ENCODE assay signal across 1 fruit fly cellular context in genomic region chr3L:614751-615424, dm6.
TF ChIP-seq lines count a peak whose summit lies in the region.

No protein-coding gene starts in this region.

TF ChIP-seq in whole organism, embryonic, 481 proteins besides CTCF, POLR2A, EP300 and RAD21 (continued from another document and continues in another):
- TF ChIP-seq HHEX (GFP tag; optimal IDR thresholded peaks at IDR 0.05; lab: Kevin White, UChicago) (peak; percentile 23), nerfin-2 (GFP tag; IDR thresholded peaks at IDR 0.05; lab: Robert Waterston, UW; ENCODE audit: partially characterized antibody) (0 out of 2 replicates have a peak, but pooled peaks have one; percentile 11), her (GFP tag; optimal IDR thresholded peaks at IDR 0.05; lab: Kevin White, UChicago) (no peak), slbo (GFP tag; IDR thresholded peaks at IDR 0.05; lab: Robert Waterston, UW) (0 out of 2 replicates have a peak, but pooled peaks have one; percentile 20), Fer1 (GFP tag; optimal IDR thresholded peaks at IDR 0.05; lab: Kevin White, UChicago) (peak; percentile 18), E2f2 (GFP tag; IDR thresholded peaks at IDR 0.05; lab: Robert Waterston, UW) (peak; percentile 17; the same call in 1 of the 2 replicates), cato (GFP tag; optimal IDR thresholded peaks at IDR 0.05; lab: Kevin White, UChicago; ENCODE audit: borderline replicate concordance) (no peak), pita (GFP tag; optimal IDR thresholded peaks at IDR 0.05; lab: Kevin White, UChicago) (no peak), dmrt99B (tag; optimal IDR thresholded peaks at IDR 0.05; lab: Kevin White, UChicago) (peak; percentile 50), amos (GFP tag; IDR thresholded peaks at IDR 0.05; lab: Robert Waterston, UW; ENCODE audit: partially characterized antibody) (no peak), Optix (GFP tag; IDR thresholded peaks at IDR 0.05; lab: Robert Waterston, UW) (peak; percentile 39; the same call in 1 of the 3 replicates), HmgD (GFP tag; optimal IDR thresholded peaks at IDR 0.05; lab: Kevin White, UChicago) (no peak), CG12155 (GFP tag; optimal IDR thresholded peaks at IDR 0.05; lab: Kevin White, UChicago) (no peak), CG32772 (GFP tag; IDR thresholded peaks at IDR 0.05; lab: Robert Waterston, UW) (no peak), zfh2 (GFP tag; optimal IDR thresholded peaks at IDR 0.05; lab: Kevin White, UChicago) (no peak), phol (tag; optimal IDR thresholded peaks at IDR 0.05; lab: Kevin White, UChicago) (no peak), CG10267 (tag; optimal IDR thresholded peaks at IDR 0.05; lab: Kevin White, UChicago) (no peak), CG15011 (GFP tag; optimal IDR thresholded peaks at IDR 0.05; lab: Kevin White, UChicago) (no peak), CG8290 (GFP tag; optimal IDR thresholded peaks at IDR 0.05; lab: Kevin White, UChicago) (no peak), CG8290 (tag; optimal IDR thresholded peaks at IDR 0.05; lab: Kevin White, UChicago) (peak in 1 of 2 experiments; percentile 68), dm (GFP tag; optimal IDR thresholded peaks at IDR 0.05; lab: Kevin White, UChicago) (no peak), nerfin-1 (tag; optimal IDR thresholded peaks at IDR 0.05; lab: Kevin White, UChicago) (peak; percentile 63), Fer3 (tag; optimal IDR thresholded peaks at IDR 0.05; lab: Kevin White, UChicago) (no peak), crp (GFP tag; optimal IDR thresholded peaks at IDR 0.05; lab: Kevin White, UChicago) (no peak), Hsf (GFP tag; optimal IDR thresholded peaks at IDR 0.05; lab: Kevin White, UChicago) (no peak), CG10366 (GFP tag; IDR thresholded peaks at IDR 0.05; lab: Robert Waterston, UW) (no peak; the same call in 1 of the 2 replicates), CG1529 (GFP tag; optimal IDR thresholded peaks at IDR 0.05; lab: Kevin White, UChicago) (no peak), CG16863 (GFP tag; optimal IDR thresholded peaks at IDR 0.05; lab: Kevin White, UChicago) (no peak), CG4820 (GFP tag; optimal IDR thresholded peaks at IDR 0.05; lab: Kevin White, UChicago) (no peak), Dbx (GFP tag; IDR thresholded peaks at IDR 0.05; lab: Robert Waterston, UW) (no peak), aop (GFP tag; IDR thresholded peaks at IDR 0.05; lab: Robert Waterston, UW) (no peak), Spps (tag; optimal IDR thresholded peaks at IDR 0.05; lab: Kevin White, UChicago) (no peak), Hand (GFP tag; optimal IDR thresholded peaks at IDR 0.05; lab: Kevin White, UChicago) (no peak), danr (GFP tag; IDR thresholded peaks at IDR 0.05; lab: Robert Waterston, UW) (no peak), Dip3 (GFP tag; optimal IDR thresholded peaks at IDR 0.05; lab: Kevin White, UChicago) (no peak), CG4424 (GFP tag; optimal IDR thresholded peaks at IDR 0.05; lab: Kevin White, UChicago) (peak; percentile 18), CG9215 (GFP tag; IDR thresholded peaks at IDR 0.05; lab: Robert Waterston, UW) (no peak), CG7786 (GFP tag; optimal IDR thresholded peaks at IDR 0.05; lab: Kevin White, UChicago) (no peak), CG13287 (GFP tag; IDR thresholded peaks at IDR 0.05; lab: Robert Waterston, UW; ENCODE audit: partially characterized antibody) (no peak), CG14050 (GFP tag; IDR thresholded peaks at IDR 0.05; lab: Robert Waterston, UW) (no peak), Chrac-16 (GFP tag; optimal IDR thresholded peaks at IDR 0.05; lab: Kevin White, UChicago) (no peak), NFAT (GFP tag; IDR thresholded peaks at IDR 0.05; lab: Robert Waterston, UW) (0 out of 2 replicates have a peak, but pooled peaks have one; percentile 9), zen (tag; optimal IDR thresholded peaks at IDR 0.05; lab: Kevin White, UChicago) (no peak), CG8388 (GFP tag; optimal IDR thresholded peaks at IDR 0.05; lab: Kevin White, UChicago) (no peak), sob (GFP tag; IDR thresholded peaks at IDR 0.05; lab: Robert Waterston, UW) (peak; percentile 44; the same call in 1 of the 2 replicates), fd64A (GFP tag; optimal IDR thresholded peaks at IDR 0.05; lab: Kevin White, UChicago) (peak; percentile 67), Hey (tag; optimal IDR thresholded peaks at IDR 0.05; lab: Kevin White, UChicago) (no peak), CG1024 (GFP tag; IDR thresholded peaks at IDR 0.05; lab: Robert Waterston, UW) (peak; percentile 49; the same call in 1 of the 2 replicates), Oaz (GFP tag; IDR thresholded peaks at IDR 0.05; lab: Robert Waterston, UW) (0 out of 2 replicates have a peak, but pooled peaks have one; percentile 34), gce (GFP tag; IDR thresholded peaks at IDR 0.05; lab: Robert Waterston, UW) (peak; percentile 58; the same call in 1 of the 3 replicates), CG16779 (GFP tag; IDR thresholded peaks at IDR 0.05; lab: Robert Waterston, UW) (no peak), CG8359 (GFP tag; optimal IDR thresholded peaks at IDR 0.05; lab: Kevin White, UChicago; ENCODE audit: borderline replicate concordance) (peak; percentile 55), Rfx (GFP tag; IDR thresholded peaks at IDR 0.05; lab: Robert Waterston, UW) (no peak), H15 (GFP tag; IDR thresholded peaks at IDR 0.05; lab: Robert Waterston, UW) (0 out of 3 replicates have a peak, but pooled peaks have one; percentile 41), Vsx1 (GFP tag; optimal IDR thresholded peaks at IDR 0.05; lab: Kevin White, UChicago) (peak; percentile 51), CG14014 (GFP tag; IDR thresholded peaks at IDR 0.05; lab: Robert Waterston, UW) (peak; percentile 24; the same call in 1 of the 2 replicates), Doc3 (GFP tag; IDR thresholded peaks at IDR 0.05; lab: Robert Waterston, UW; ENCODE audit: partially characterized antibody) (no peak), CG9932 (GFP tag; IDR thresholded peaks at IDR 0.05; lab: Robert Waterston, UW) (peak; percentile 41; the same call in 1 of the 2 replicates), Dek (tag; optimal IDR thresholded peaks at IDR 0.05; lab: Kevin White, UChicago) (no peak), ash1 (GFP tag; optimal IDR thresholded peaks at IDR 0.05; lab: Kevin White, UChicago) (no peak), CG3995 (GFP tag; optimal IDR thresholded peaks at IDR 0.05; lab: Kevin White, UChicago) (no peak), CG6654 (GFP tag; optimal IDR thresholded peaks at IDR 0.05; lab: Kevin White, UChicago) (no peak), dysf (GFP tag; IDR thresholded peaks at IDR 0.05; lab: Robert Waterston, UW) (no peak), CG2678 (tag; optimal IDR thresholded peaks at IDR 0.05; lab: Kevin White, UChicago) (peak; percentile 21), CG3838 (GFP tag; optimal IDR thresholded peaks at IDR 0.05; lab: Kevin White, UChicago) (no peak), Sin3A (optimal IDR thresholded peaks at IDR 0.05; lab: Kevin White, UChicago) (no peak), repo (GFP tag; optimal IDR thresholded peaks at IDR 0.05; lab: Kevin White, UChicago) (no peak), btn (GFP tag; optimal IDR thresholded peaks at IDR 0.05; lab: Kevin White, UChicago) (no peak), CG11696 (GFP tag; IDR thresholded peaks at IDR 0.05; lab: Robert Waterston, UW) (no peak), pfk (GFP tag; optimal IDR thresholded peaks at IDR 0.05; lab: Kevin White, UChicago) (peak; percentile 25), disco-r (GFP tag; optimal IDR thresholded peaks at IDR 0.05; lab: Kevin White, UChicago) (no peak), CG10321 (GFP tag; IDR thresholded peaks at IDR 0.05; lab: Robert Waterston, UW) (0 out of 2 replicates have a peak, but pooled peaks have one; percentile 38), Blimp-1 (GFP tag; optimal IDR thresholded peaks at IDR 0.05; lab: Kevin White, UChicago) (peak; percentile 4), Sox100B (GFP tag; optimal IDR thresholded peaks at IDR 0.05; lab: Kevin White, UChicago) (no peak), CG7987 (GFP tag; optimal IDR thresholded peaks at IDR 0.05; lab: Kevin White, UChicago) (peak; percentile 13), GATAe (GFP tag; conservative IDR thresholded peaks at IDR 0.05; lab: Robert Waterston, UW) (no peak), lov (optimal IDR thresholded peaks at IDR 0.05; lab: Kevin White, UChicago) (no peak), lov (GFP tag; IDR thresholded peaks at IDR 0.05; lab: Robert Waterston, UW) (0 out of 3 replicates have a peak, but pooled peaks have one; percentile 14), tgo (GFP tag; IDR thresholded peaks at IDR 0.05; lab: Robert Waterston, UW) (no peak), gt (GFP tag; IDR thresholded peaks at IDR 0.05; lab: Robert Waterston, UW) (no peak), D19A (tag; optimal IDR thresholded peaks at IDR 0.05; lab: Kevin White, UChicago) (no peak), CG14441 (GFP tag; IDR thresholded peaks at IDR 0.05; lab: Robert Waterston, UW) (peak; percentile 25; the same call in 1 of the 2 replicates), CG8478 (optimal IDR thresholded peaks at IDR 0.05; lab: Kevin White, UChicago) (no peak), emc (GFP tag; optimal IDR thresholded peaks at IDR 0.05; lab: Kevin White, UChicago) (no peak), bsh (GFP tag; optimal IDR thresholded peaks at IDR 0.05; lab: Kevin White, UChicago) (peak in 1 of 2 experiments; percentile 41), otp (GFP tag; IDR thresholded peaks at IDR 0.05; lab: Robert Waterston, UW) (peak; percentile 83), CG17385 (GFP tag; optimal IDR thresholded peaks at IDR 0.05; lab: Kevin White, UChicago) (peak; percentile 35), prd (optimal IDR thresholded peaks at IDR 0.05; lab: Kevin White, UChicago) (no peak), prd (GFP tag; IDR thresholded peaks at IDR 0.05; lab: Robert Waterston, UW) (0 out of 3 replicates have a peak, but pooled peaks have one; percentile 13), CG2712 (tag; optimal IDR thresholded peaks at IDR 0.05; lab: Kevin White, UChicago) (peak; percentile 13), kah (GFP tag; optimal IDR thresholded peaks at IDR 0.05; lab: Kevin White, UChicago) (no peak), da (GFP tag; optimal IDR thresholded peaks at IDR 0.05; lab: Kevin White, UChicago) (no peak), Hr51 (GFP tag; optimal IDR thresholded peaks at IDR 0.05; lab: Kevin White, UChicago) (no peak), CG7372 (GFP tag; IDR thresholded peaks at IDR 0.05; lab: Robert Waterston, UW) (no peak), CG6254 (GFP tag; optimal IDR thresholded peaks at IDR 0.05; lab: Kevin White, UChicago) (peak; percentile 25), CG17328 (GFP tag; IDR thresholded peaks at IDR 0.05; lab: Robert Waterston, UW) (peak; percentile 12; the same call in 1 of the 2 replicates), CG14667 (GFP tag; IDR thresholded peaks at IDR 0.05; lab: Robert Waterston, UW) (0 out of 2 replicates have a peak, but pooled peaks have one; percentile 10), CG32767 (GFP tag; IDR thresholded peaks at IDR 0.05; lab: Robert Waterston, UW) (peak; percentile 53; the same call in 1 of the 2 replicates), vnd (GFP tag; IDR thresholded peaks at IDR 0.05; lab: Robert Waterston, UW; ENCODE audit: partially characterized antibody) (no peak), twi (tag; optimal IDR thresholded peaks at IDR 0.05; lab: Kevin White, UChicago) (peak; percentile 6), Mes4 (GFP tag; optimal IDR thresholded peaks at IDR 0.05; lab: Kevin White, UChicago) (no peak), Lpt (GFP tag; optimal IDR thresholded peaks at IDR 0.05; lab: Kevin White, UChicago) (no peak), CG17359 (tag; optimal IDR thresholded peaks at IDR 0.05; lab: Kevin White, UChicago) (peak; percentile 51), CG4730 (GFP tag; IDR thresholded peaks at IDR 0.05; lab: Robert Waterston, UW) (0 out of 2 replicates have a peak, but pooled peaks have one; percentile 24), CG1647 (GFP tag; optimal IDR thresholded peaks at IDR 0.05; lab: Kevin White, UChicago) (no peak), chm (GFP tag; IDR thresholded peaks at IDR 0.05; lab: Robert Waterston, UW) (peak; percentile 76), jumu (GFP tag; optimal IDR thresholded peaks at IDR 0.05; lab: Kevin White, UChicago) (no peak), zfh1 (GFP tag; IDR thresholded peaks at IDR 0.05; lab: Robert Waterston, UW) (peak; percentile 75), ttk (GFP tag; IDR thresholded peaks at IDR 0.05; lab: Robert Waterston, UW) (peak; percentile 62), CG18011 (GFP tag; optimal IDR thresholded peaks at IDR 0.05; lab: Kevin White, UChicago) (no peak), gsb-n (tag; optimal IDR thresholded peaks at IDR 0.05; lab: Kevin White, UChicago) (peak; percentile 51), pum (GFP tag; optimal IDR thresholded peaks at IDR 0.05; lab: Kevin White, UChicago) (no peak), kay (GFP tag; optimal IDR thresholded peaks at IDR 0.05; lab: Kevin White, UChicago) (no peak), lmd (GFP tag; IDR thresholded peaks at IDR 0.05; lab: Robert Waterston, UW) (no peak), CG13894 (tag; optimal IDR thresholded peaks at IDR 0.05; lab: Kevin White, UChicago) (no peak), Nf-YC (tag; optimal IDR thresholded peaks at IDR 0.05; lab: Kevin White, UChicago) (no peak), CG11560 (tag; IDR thresholded peaks at IDR 0.05; lab: Robert Waterston, UW) (no peak), wek (GFP tag; optimal IDR thresholded peaks at IDR 0.05; lab: Kevin White, UChicago) (peak; percentile 72), hbn (GFP tag; IDR thresholded peaks at IDR 0.05; lab: Robert Waterston, UW; ENCODE audit: partially characterized antibody) (no peak), fd102C (GFP tag; optimal IDR thresholded peaks at IDR 0.05; lab: Kevin White, UChicago) (peak; percentile 24), klu (GFP tag; IDR thresholded peaks at IDR 0.05; lab: Robert Waterston, UW) (no peak), HLHmδ (GFP tag; optimal IDR thresholded peaks at IDR 0.05; lab: Kevin White, UChicago) (peak; percentile 58), eve (GFP tag; optimal IDR thresholded peaks at IDR 0.05; lab: Kevin White, UChicago) (no peak), unc-4 (GFP tag; IDR thresholded peaks at IDR 0.05; lab: Robert Waterston, UW; ENCODE audit: partially characterized antibody) (no peak), CG12942 (GFP tag; optimal IDR thresholded peaks at IDR 0.05; lab: Kevin White, UChicago) (no peak), CG13123 (GFP tag; optimal IDR thresholded peaks at IDR 0.05; lab: Kevin White, UChicago) (peak; percentile 9), Scr (GFP tag; IDR thresholded peaks at IDR 0.05; lab: Robert Waterston, UW; ENCODE audit: partially characterized antibody) (no peak), pan (optimal IDR thresholded peaks at IDR 0.05; lab: Kevin White, UChicago) (no peak), pan (GFP tag; optimal IDR thresholded peaks at IDR 0.05 in 1 of 2, IDR thresholded peaks at IDR 0.05 in 1 of 2) (peak in 1 of 2 experiments; percentile 53), ken (GFP tag; IDR thresholded peaks at IDR 0.05; lab: Robert Waterston, UW) (peak; percentile 28; the same call in 1 of the 3 replicates)
